Fruit fly (Drosophila melanogaster): ENCODE measurements around the gene tweek.

Gene tweek

dm6 chr2L:16848670-16849069, 39.6 kb upstream of the tweek start, which contains the start of gene CG13284:
CG13284 (minus strand) TSS chr2L:16848716.
- TF ChIP-seq CG12768 (GFP tag; optimal IDR thresholded peaks at IDR 0.05) (peak; percentile 15), Crg-1 (GFP tag; optimal IDR thresholded peaks at IDR 0.05) (no peak)

DNA sequence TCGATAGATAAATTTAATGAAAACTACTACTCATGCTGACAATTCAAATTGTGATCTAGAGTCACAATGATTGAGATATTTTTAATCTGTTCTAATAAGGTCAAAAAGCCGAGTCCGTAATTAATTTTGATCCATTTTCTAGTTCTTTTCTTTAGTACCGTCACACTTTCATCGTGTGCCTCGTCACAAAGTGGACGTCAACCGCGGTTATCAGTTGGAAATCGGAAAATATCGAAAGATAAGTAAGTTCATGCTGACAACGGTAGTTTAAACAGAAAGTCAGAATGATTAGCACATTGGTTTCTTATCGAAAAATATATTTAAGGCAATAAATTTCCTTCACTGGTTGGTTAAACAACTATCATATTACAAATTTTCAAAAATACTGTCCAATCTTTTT, 37.8 kb upstream of the tweek start:
- TF ChIP-seq cnc (optimal IDR thresholded peaks at IDR 0.05) (peak in 1 of 2 experiments; percentile 81), CG12768 (GFP tag; optimal IDR thresholded peaks at IDR 0.05) (no peak)

DNA sequence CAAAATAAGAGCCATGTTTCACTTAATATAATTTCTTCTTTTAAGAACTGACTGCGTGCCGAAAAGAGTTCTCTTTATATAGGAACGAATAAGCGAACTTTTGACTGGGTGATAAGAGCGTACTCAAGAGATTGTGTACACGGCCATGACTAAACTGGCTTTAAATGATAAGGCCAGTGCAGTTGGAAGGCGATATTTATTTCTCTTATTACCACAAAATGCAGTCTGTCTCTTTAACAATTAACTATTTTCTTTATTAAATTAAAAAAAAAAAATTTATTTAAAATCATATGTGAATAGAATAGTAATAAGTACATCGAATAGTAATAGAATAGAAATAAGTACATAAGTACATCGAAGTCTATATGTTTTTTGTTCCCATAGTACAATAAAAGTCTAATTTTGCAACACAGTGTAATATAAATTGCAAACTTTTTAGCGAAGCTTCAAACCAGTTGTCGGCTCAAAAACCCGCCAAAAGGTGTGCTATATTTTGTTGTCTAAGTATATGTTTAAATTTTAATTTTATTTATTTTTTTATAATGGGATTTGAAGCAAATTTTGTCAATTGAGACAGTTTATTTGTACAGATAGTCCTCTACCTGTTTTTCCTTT, 35.9 kb upstream of the tweek start, which contains the start of gene CG31810:
Gene CG31810, minus strand, starts transcription at position 51 of the 615 bp plus-strand sequence.
- TF ChIP-seq kay (GFP tag; ENCODE audit: borderline replicate concordance) (no peak), CG33017 (tag; optimal IDR thresholded peaks at IDR 0.05) (peak; percentile 15), Mnt (GFP tag; optimal IDR thresholded peaks at IDR 0.05) (no peak), CG14711 (tag; optimal IDR thresholded peaks at IDR 0.05) (peak; percentile 14), CG11617 (GFP tag; optimal IDR thresholded peaks at IDR 0.05) (no peak), bab1 (GFP tag; optimal IDR thresholded peaks at IDR 0.05) (peak; percentile 1)

dm6 chr2L:16857131-16857530, 31.2 kb upstream of the tweek start:
- TF ChIP-seq pad (GFP tag; optimal IDR thresholded peaks at IDR 0.05) (no peak), tj (GFP tag; optimal IDR thresholded peaks at IDR 0.05) (no peak), CG11617 (GFP tag; optimal IDR thresholded peaks at IDR 0.05) (no peak), Mnt (GFP tag; optimal IDR thresholded peaks at IDR 0.05) (no peak), CG1620 (GFP tag; optimal IDR thresholded peaks at IDR 0.05) (no peak), cnc (optimal IDR thresholded peaks at IDR 0.05) (peak in 1 of 2 experiments; percentile 94), CG33017 (tag; optimal IDR thresholded peaks at IDR 0.05) (no peak), Clk (GFP tag; optimal IDR thresholded peaks at IDR 0.05) (no peak), bab1 (GFP tag; optimal IDR thresholded peaks at IDR 0.05) (no peak), CG7101 (tag; optimal IDR thresholded peaks at IDR 0.05) (no peak), ovo (GFP tag; optimal IDR thresholded peaks at IDR 0.05) (no peak), CG12768 (GFP tag; optimal IDR thresholded peaks at IDR 0.05) (no peak), toe (GFP tag; optimal IDR thresholded peaks at IDR 0.05) (no peak), kay (GFP tag; ENCODE audit: borderline replicate concordance) (peak; percentile 16), Crg-1 (GFP tag; optimal IDR thresholded peaks at IDR 0.05) (no peak), Hr96 (GFP tag; optimal IDR thresholded peaks at IDR 0.05) (no peak)

DNA sequence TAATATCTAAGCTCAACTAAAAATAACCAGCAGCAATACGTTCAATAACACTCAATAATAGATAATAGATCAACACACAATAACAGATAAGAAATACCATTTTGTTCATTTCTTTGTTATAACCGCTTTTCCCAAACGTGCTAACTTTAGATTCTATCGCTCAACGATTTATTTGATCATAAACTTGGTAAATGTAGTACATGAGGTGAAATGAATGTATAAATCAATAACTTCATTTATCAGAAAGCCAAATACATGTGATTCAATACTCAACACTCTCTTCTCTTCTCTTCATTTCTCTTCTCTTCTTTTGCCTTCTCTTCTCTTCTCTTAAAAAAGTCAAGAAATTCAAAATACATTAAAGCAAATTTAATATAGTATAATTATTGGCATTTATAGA, 30.6 kb upstream of the tweek start:
- no peak for TF ChIP-seq Crg-1 (GFP tag; optimal IDR thresholded peaks at IDR 0.05)
- TF ChIP-seq Clk (GFP tag; optimal IDR thresholded peaks at IDR 0.05): no peak
- TF ChIP-seq kay (GFP tag; ENCODE audit: borderline replicate concordance): no peak
- TF ChIP-seq CG7045 (GFP tag; optimal IDR thresholded peaks at IDR 0.05): no peak
- TF ChIP-seq cnc (optimal IDR thresholded peaks at IDR 0.05): no peak
- no peak for TF ChIP-seq cic (GFP tag; optimal IDR thresholded peaks at IDR 0.05)
- TF ChIP-seq Hr96 (GFP tag; optimal IDR thresholded peaks at IDR 0.05): no peak
- no peak for TF ChIP-seq CG11617 (GFP tag; optimal IDR thresholded peaks at IDR 0.05)
- TF ChIP-seq pad (GFP tag; optimal IDR thresholded peaks at IDR 0.05): no peak
- no peak for TF ChIP-seq tj (GFP tag; optimal IDR thresholded peaks at IDR 0.05)

- TF ChIP-seq kay (GFP tag; ENCODE audit: borderline replicate concordance) (peak; percentile 74), tj (GFP tag; optimal IDR thresholded peaks at IDR 0.05) (no peak), CG12768 (GFP tag; optimal IDR thresholded peaks at IDR 0.05) (peak; percentile 9)
Observed at dm6 chr2L:16858466-16859007, 29.8 kb upstream of the tweek start, which contains the start of gene CG31809. CG31809 (minus strand) TSS chr2L:16858714.

DNA sequence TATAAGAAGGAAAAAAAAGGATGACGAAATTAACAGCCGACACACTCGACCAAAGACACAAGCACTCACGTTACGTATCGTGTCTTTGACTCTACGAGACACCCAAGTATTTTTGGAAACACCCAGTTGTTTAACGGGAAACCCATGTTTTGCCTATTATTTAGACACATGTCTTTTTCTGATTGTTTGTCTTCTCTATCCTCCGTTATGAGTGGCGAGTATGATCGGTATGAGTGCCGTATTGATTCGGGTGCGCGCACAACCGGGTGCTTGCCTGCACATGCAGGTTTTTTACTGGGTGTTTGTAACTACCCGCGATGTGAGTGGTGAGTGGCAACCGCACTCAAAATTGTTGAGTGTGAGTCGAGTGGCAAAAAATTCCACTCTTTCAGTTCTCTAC, 29.2 kb upstream of the tweek start:
- no peak for TF ChIP-seq Mnt (GFP tag; optimal IDR thresholded peaks at IDR 0.05)
- no peak for TF ChIP-seq cnc (optimal IDR thresholded peaks at IDR 0.05)
- no peak for TF ChIP-seq pad (GFP tag; optimal IDR thresholded peaks at IDR 0.05)
- no peak for TF ChIP-seq ovo (GFP tag; optimal IDR thresholded peaks at IDR 0.05)
- no peak for TF ChIP-seq tj (GFP tag; optimal IDR thresholded peaks at IDR 0.05)
- TF ChIP-seq kay (GFP tag; ENCODE audit: borderline replicate concordance): no peak
- no peak for TF ChIP-seq CG33017 (tag; optimal IDR thresholded peaks at IDR 0.05)
- no peak for TF ChIP-seq bab1 (GFP tag; optimal IDR thresholded peaks at IDR 0.05)
- no peak for TF ChIP-seq CG14711 (tag; optimal IDR thresholded peaks at IDR 0.05)

DNA sequence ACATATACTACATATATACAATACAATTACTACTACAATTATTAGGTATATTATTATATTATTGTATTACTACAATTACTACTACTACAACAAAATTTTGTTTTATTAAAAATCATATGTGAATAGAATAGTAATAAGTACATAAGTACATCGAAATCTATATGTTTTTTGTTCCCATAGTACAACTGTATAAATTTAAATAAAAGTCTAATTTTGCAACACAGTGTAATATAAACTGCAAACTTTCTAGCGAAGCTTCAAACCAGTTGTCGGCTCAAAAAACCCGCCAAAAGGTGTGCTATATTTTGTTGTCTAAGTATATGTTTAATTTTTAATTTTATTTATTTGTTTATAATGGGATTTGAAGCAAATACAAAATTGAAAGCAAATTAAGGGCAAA, 28.7 kb upstream of the tweek start:
- no peak for TF ChIP-seq Mnt (GFP tag; optimal IDR thresholded peaks at IDR 0.05)
- no peak for TF ChIP-seq CG11617 (GFP tag; optimal IDR thresholded peaks at IDR 0.05)
- no peak for TF ChIP-seq bab1 (GFP tag; optimal IDR thresholded peaks at IDR 0.05)
- TF ChIP-seq CG14711 (tag; optimal IDR thresholded peaks at IDR 0.05): no peak
- no peak for TF ChIP-seq Clk (GFP tag; optimal IDR thresholded peaks at IDR 0.05)
- no peak for TF ChIP-seq kay (GFP tag; ENCODE audit: borderline replicate concordance)
- no peak for TF ChIP-seq CG5204 (GFP tag; optimal IDR thresholded peaks at IDR 0.05)
- TF ChIP-seq Crg-1 (GFP tag; optimal IDR thresholded peaks at IDR 0.05): no peak
- TF ChIP-seq CG7045 (GFP tag; optimal IDR thresholded peaks at IDR 0.05): no peak
- TF ChIP-seq CG1620 (GFP tag; optimal IDR thresholded peaks at IDR 0.05): no peak
- TF ChIP-seq pad (GFP tag; optimal IDR thresholded peaks at IDR 0.05): no peak
- TF ChIP-seq cic (GFP tag; optimal IDR thresholded peaks at IDR 0.05): no peak
- no peak for TF ChIP-seq CG12768 (GFP tag; optimal IDR thresholded peaks at IDR 0.05)
- TF ChIP-seq CG33017 (tag; optimal IDR thresholded peaks at IDR 0.05): no peak
- no peak for TF ChIP-seq tj (GFP tag; optimal IDR thresholded peaks at IDR 0.05)

Data from whole organism, adult.